Fruit fly (Drosophila melanogaster) whole organism, wandering third instar larva: ENCODE data around the gene CG5151.

ENCODE experiments used
- Abd-B ChIP-seq: fragments of >200 bp; optimal IDR thresholded peaks from 2 replicates; lab custom pipeline; 2017; ENCODE audit warnings: missing biosample characterization, missing genetic modification characterization
- CG32264 ChIP-seq: fragments of 200-800 bp; sonication (Bioruptor generic); optimal IDR thresholded peaks from 2 replicates; lab custom pipeline; 2016; ENCODE audit warnings: missing biosample characterization, missing genetic modification characterization
- CG9705 ChIP-seq: fragments of 200-800 bp; sonication (Bioruptor generic); optimal IDR thresholded peaks from 2 replicates; lab custom pipeline; 2018; ENCODE audit warnings: missing biosample characterization, mild to moderate bottlenecking, missing genetic modification characterization
- CrebA ChIP-seq: fragments of 200-800 bp; sonication (Bioruptor generic); optimal IDR thresholded peaks from 2 replicates; lab custom pipeline; 2016; ENCODE audit warnings: missing biosample characterization, mild to moderate bottlenecking, missing genetic modification characterization, borderline replicate concordance
- Dfd ChIP-seq: fragments of >200 bp; optimal IDR thresholded peaks from 2 replicates; lab custom pipeline; 2017; ENCODE audit warnings: missing biosample characterization, missing genetic modification characterization
- Dif ChIP-seq: fragments of 200-275, 200-300 bp; sonication (Bioruptor generic); optimal IDR thresholded peaks from 2 replicates; lab custom pipeline; 2018; ENCODE audit warnings: missing biosample characterization, missing genetic modification characterization; ENCODE audit not compliant: partially characterized antibody
- GATAd ChIP-seq: sonication (Bioruptor generic); optimal IDR thresholded peaks from 2 replicates; lab custom pipeline; 2016; ENCODE audit warnings: missing biosample characterization, missing genetic modification characterization
- HLH106 ChIP-seq: fragments of 200-800 bp; optimal IDR thresholded peaks from 3 replicates; lab custom pipeline; 2019; ENCODE audit warnings: missing biosample characterization, mild to moderate bottlenecking, missing genetic modification characterization, moderate library complexity
- Hnf4 ChIP-seq: fragments of 200-800 bp; sonication (Bioruptor generic); optimal IDR thresholded peaks from 2 replicates; lab custom pipeline; 2016; ENCODE audit warnings: missing biosample characterization, mild to moderate bottlenecking, missing genetic modification characterization
- Hr78 ChIP-seq: fragments of >200 bp; optimal IDR thresholded peaks from 2 replicates; lab custom pipeline; 2017; ENCODE audit warnings: missing biosample characterization, missing genetic modification characterization
- Hr83 ChIP-seq: fragments of 200-300 bp; sonication (Bioruptor generic); optimal IDR thresholded peaks from 2 replicates; lab custom pipeline; 2016; ENCODE audit warnings: missing biosample characterization, mild to moderate bottlenecking, missing genetic modification characterization, moderate library complexity; ENCODE audit not compliant: poor library complexity, severe bottlenecking
- Jra ChIP-seq: sonication (Bioruptor generic); optimal IDR thresholded peaks from 2 replicates; lab custom pipeline; 2016; ENCODE audit warnings: missing biosample characterization, missing genetic modification characterization
- Mio ChIP-seq: sonication (Bioruptor generic); optimal IDR thresholded peaks from 2 replicates; lab custom pipeline; 2016; ENCODE audit warnings: missing biosample characterization, missing genetic modification characterization
- Myc ChIP-seq: fragments of >200 bp; optimal IDR thresholded peaks from 2 replicates; lab custom pipeline; 2017
- N ChIP-seq: fragments of >200 bp; optimal IDR thresholded peaks from 2 replicates; lab custom pipeline; 2018; ENCODE audit warnings: missing biosample characterization, missing external identifiers, missing genetic modification characterization
- OdsH ChIP-seq: fragments of 200-800 bp; sonication (Bioruptor generic); optimal IDR thresholded peaks from 2 replicates; lab custom pipeline; 2016; ENCODE audit warnings: missing biosample characterization, mild to moderate bottlenecking, missing genetic modification characterization
- Rel ChIP-seq, 2 experiments: fragments of 200-800 bp; sonication (Bioruptor generic) in 1 of 2; optimal IDR thresholded peaks; 2 replicates in 1 of 2; 3 replicates in 1 of 2; lab custom pipeline; 2016 to 2019; ENCODE audit warnings: mild to moderate bottlenecking in 2 of 2, missing biosample characterization in 2 of 2, missing genetic modification characterization in 2 of 2, moderate library complexity in 1 of 2
- Sp1 ChIP-seq: fragments of 200-800 bp; sonication (Bioruptor generic); optimal IDR thresholded peaks from 3 replicates; lab custom pipeline; 2019; ENCODE audit warnings: missing biosample characterization, mild to moderate bottlenecking, missing genetic modification characterization, moderate library complexity
- Vsx2 ChIP-seq: fragments of 200-300, 225-300 bp; sonication (Bioruptor generic); optimal IDR thresholded peaks from 2 replicates; lab custom pipeline; 2018; ENCODE audit warnings: missing biosample characterization, missing genetic modification characterization; ENCODE audit not compliant: partially characterized antibody
- br ChIP-seq: fragments of 200-800 bp; sonication (Bioruptor generic); optimal IDR thresholded peaks from 2 replicates; lab custom pipeline; 2016; ENCODE audit warnings: missing biosample characterization, missing genetic modification characterization
- brk ChIP-seq: fragments of 200-800 bp; sonication (Bioruptor generic); optimal IDR thresholded peaks from 2 replicates; lab custom pipeline; 2016; ENCODE audit warnings: missing biosample characterization, mild to moderate bottlenecking, missing genetic modification characterization
- dl ChIP-seq, 2 experiments: fragments of 175-275, 200-275 bp in 1 of 2; fragments of 200-275 bp in 1 of 2; sonication (Bioruptor generic); optimal IDR thresholded peaks; lab custom pipeline; 2018; ENCODE audit warnings: mild to moderate bottlenecking in 2 of 2, missing biosample characterization in 2 of 2, missing genetic modification characterization in 2 of 2, moderate library complexity in 2 of 2; ENCODE audit not compliant: partially characterized antibody in 2 of 2, insufficient read depth in 1 of 2
- dmrt93B ChIP-seq: fragments of 200-800 bp; sonication (Bioruptor generic); optimal IDR thresholded peaks from 2 replicates; lab custom pipeline; 2018; ENCODE audit warnings: missing biosample characterization, mild to moderate bottlenecking, missing genetic modification characterization
- dsf ChIP-seq: sonication (Bioruptor generic); optimal IDR thresholded peaks from 2 replicates; lab custom pipeline; 2016; ENCODE audit warnings: missing biosample characterization, missing genetic modification characterization, borderline replicate concordance
- ey ChIP-seq: fragments of 200-800 bp; sonication (Bioruptor generic); optimal IDR thresholded peaks from 2 replicates; lab custom pipeline; 2016; ENCODE audit warnings: missing biosample characterization, missing genetic modification characterization
- foxo ChIP-seq, 2 experiments: fragments of 200-800 bp; sonication (Bioruptor generic); optimal IDR thresholded peaks; 2 replicates in 1 of 2; 3 replicates in 1 of 2; lab custom pipeline; 2016 to 2017; ENCODE audit warnings: missing biosample characterization in 2 of 2, missing genetic modification characterization in 2 of 2
- fru ChIP-seq: fragments of 200-800 bp; sonication (Bioruptor generic); optimal IDR thresholded peaks from 3 replicates; lab custom pipeline; 2016; ENCODE audit warnings: missing biosample characterization, mild to moderate bottlenecking, missing genetic modification characterization
- h ChIP-seq: fragments of 200-800 bp; sonication (Bioruptor generic); optimal IDR thresholded peaks from 3 replicates; lab custom pipeline; 2016; ENCODE audit warnings: missing biosample characterization, mild to moderate bottlenecking, missing genetic modification characterization
- jim ChIP-seq: fragments of 175-275, 200-325 bp; sonication (Bioruptor generic); optimal IDR thresholded peaks from 2 replicates; lab custom pipeline; 2016; ENCODE audit warnings: missing biosample characterization, mild to moderate bottlenecking, missing genetic modification characterization
- lola ChIP-seq: fragments of >200 bp; optimal IDR thresholded peaks from 2 replicates; lab custom pipeline; 2017; ENCODE audit warnings: missing biosample characterization, missing genetic modification characterization
- pan ChIP-seq: fragments of >200 bp; optimal IDR thresholded peaks from 2 replicates; lab custom pipeline; 2017
- psq ChIP-seq: fragments of 200-800 bp; sonication (Bioruptor generic); optimal IDR thresholded peaks from 3 replicates; lab custom pipeline; 2017; ENCODE audit warnings: missing biosample characterization, mild to moderate bottlenecking, missing genetic modification characterization, moderate library complexity
- rgr ChIP-seq: fragments of 200-800 bp; sonication (Bioruptor generic); optimal IDR thresholded peaks from 3 replicates; lab custom pipeline; 2016; ENCODE audit warnings: missing biosample characterization, mild to moderate bottlenecking, missing genetic modification characterization
- sage ChIP-seq: fragments of 200-800 bp; sonication (Bioruptor generic); optimal IDR thresholded peaks from 2 replicates; lab custom pipeline; 2016; ENCODE audit warnings: missing biosample characterization, mild to moderate bottlenecking, missing genetic modification characterization
- sv ChIP-seq: fragments of 200-800 bp; sonication (Bioruptor generic); optimal IDR thresholded peaks from 3 replicates; lab custom pipeline; 2016; ENCODE audit warnings: missing biosample characterization, missing genetic modification characterization
- tai ChIP-seq: sonication (Bioruptor generic); optimal IDR thresholded peaks from 2 replicates; lab custom pipeline; 2016; ENCODE audit warnings: missing biosample characterization, missing genetic modification characterization
- usp ChIP-seq: fragments of >200 bp; optimal IDR thresholded peaks from 2 replicates; lab custom pipeline; 2017; ENCODE audit warnings: missing biosample characterization, missing genetic modification characterization
- woc ChIP-seq: sonication (Bioruptor generic); optimal IDR thresholded peaks from 2 replicates; lab custom pipeline; 2016; ENCODE audit warnings: missing biosample characterization, mild to moderate bottlenecking, missing genetic modification characterization

CG5151 gene

DNA sequence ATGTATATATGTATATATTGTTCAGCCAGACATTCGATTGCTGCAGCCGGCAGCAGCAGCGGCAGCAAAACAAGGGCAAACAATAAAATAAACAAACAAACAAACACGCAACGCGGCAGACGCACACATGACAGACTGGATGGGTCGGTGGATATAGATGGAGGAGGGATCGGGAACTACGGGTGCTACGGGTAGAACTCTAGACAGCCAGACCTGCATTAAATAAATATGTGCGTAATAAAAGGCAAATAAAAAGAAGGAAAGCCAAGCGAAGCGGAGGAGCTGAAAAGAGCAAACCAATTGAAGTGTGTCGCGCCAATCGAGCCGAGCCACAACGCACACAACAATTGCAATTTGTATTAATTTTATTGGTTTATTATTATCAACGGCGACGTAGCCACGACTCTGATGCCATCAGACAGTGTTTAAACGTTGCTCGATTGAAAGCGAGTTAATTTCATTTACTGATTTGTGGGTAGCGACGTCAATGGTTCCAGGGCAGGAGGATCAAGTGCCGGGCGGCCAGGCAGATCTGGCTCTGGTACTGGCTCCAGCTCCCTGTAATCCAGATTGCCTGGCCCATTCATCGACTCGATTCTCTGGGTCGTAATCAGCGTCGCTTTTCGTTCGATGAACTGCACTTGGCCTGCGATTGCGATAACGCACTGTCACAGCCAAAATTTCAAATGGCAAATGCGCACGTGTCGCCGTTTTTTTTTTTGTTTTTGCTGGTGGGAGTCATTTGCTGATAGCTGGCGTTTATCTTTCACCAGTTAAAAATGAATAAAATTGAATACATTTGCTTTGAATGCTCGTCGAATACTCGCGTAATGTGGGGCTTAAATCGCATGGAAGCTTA, 29.6 kb upstream of the CG5151 start:
- no peak for TF ChIP-seq sv
- no peak for TF ChIP-seq N (GFP tag; lab: Kevin White, UChicago)
- peak; percentile 56 for TF ChIP-seq Hnf4 (GFP tag; lab: Kevin White, UChicago)
- TF ChIP-seq dl (GFP tag; optimal IDR thresholded peaks at IDR 0.05; lab: Kevin White, UChicago; ENCODE audit: insufficient read depth in 1 of 2, partially characterized antibody in 2 of 2), result no peak
- TF ChIP-seq usp (GFP tag; lab: Kevin White, UChicago), result no peak
- peak; percentile 53 for TF ChIP-seq CG9705
- no peak for TF ChIP-seq lola (GFP tag; lab: Kevin White, UChicago)
- TF ChIP-seq sage (GFP tag; lab: Kevin White, UChicago), result peak; percentile 33
- peak; percentile 81 for TF ChIP-seq OdsH
- TF ChIP-seq jim (GFP tag; lab: Kevin White, UChicago), result peak; percentile 45
- no peak for TF ChIP-seq GATAd
- TF ChIP-seq Myc (lab: Kevin White, UChicago), result no peak
- no peak for TF ChIP-seq Dfd (GFP tag; lab: Kevin White, UChicago)
- TF ChIP-seq pan, result no peak
- TF ChIP-seq Vsx2 (GFP tag; lab: Kevin White, UChicago), result no peak
- peak; percentile 69 for TF ChIP-seq Sp1 (GFP tag; lab: Kevin White, UChicago)
- TF ChIP-seq psq (GFP tag; lab: Kevin White, UChicago), result peak; percentile 79
- peak; percentile 42 for TF ChIP-seq CG32264 (GFP tag; lab: Kevin White, UChicago)
- peak; percentile 4 for TF ChIP-seq brk (GFP tag; lab: Kevin White, UChicago)
- peak; percentile 77 for TF ChIP-seq fru (GFP tag; lab: Kevin White, UChicago)
- peak; percentile 68 for TF ChIP-seq br (GFP tag; lab: Kevin White, UChicago)
- peak; percentile 76 for TF ChIP-seq tai (GFP tag; lab: Kevin White, UChicago)
- peak; percentile 20 for TF ChIP-seq Dif (GFP tag; lab: Kevin White, UChicago)
- TF ChIP-seq CrebA (GFP tag; lab: Kevin White, UChicago), result peak; percentile 62
- TF ChIP-seq rgr (GFP tag; lab: Kevin White, UChicago), result peak; percentile 81
- TF ChIP-seq Hr78, result no peak
- no peak for TF ChIP-seq Rel (GFP tag; optimal IDR thresholded peaks at IDR 0.05; lab: Kevin White, UChicago)
- peak; percentile 23 for TF ChIP-seq Rel (tag; optimal IDR thresholded peaks at IDR 0.05; lab: Kevin White, UChicago)
- TF ChIP-seq h (GFP tag; lab: Kevin White, UChicago), result peak; percentile 84
- TF ChIP-seq woc (GFP tag; lab: Kevin White, UChicago), result peak; percentile 60
- TF ChIP-seq Jra (GFP tag; lab: Kevin White, UChicago), result peak; percentile 45
- peak; percentile 48 for TF ChIP-seq dmrt93B (GFP tag; lab: Kevin White, UChicago)
- peak; percentile 88 for TF ChIP-seq Hr83 (GFP tag; lab: Kevin White, UChicago)
- TF ChIP-seq HLH106, result peak; percentile 42
- no peak for TF ChIP-seq Abd-B
- TF ChIP-seq foxo (GFP tag; optimal IDR thresholded peaks at IDR 0.05; lab: Kevin White, UChicago), result peak in 1 of 2 experiments; percentile 58
- TF ChIP-seq Mio, result peak; percentile 20
- TF ChIP-seq ey (GFP tag; lab: Kevin White, UChicago), result peak; percentile 42
- TF ChIP-seq dsf (GFP tag; lab: Kevin White, UChicago), result peak; percentile 43
- TF ChIP-seq, all 38 proteins: peak for 26
